Fruit fly (Drosophila melanogaster): ENCODE data around the gene Npc2e.
A peak's percentile ranks its signal among the peaks of the same experiment; 100 is the strongest.

The Npc2e gene

dm6 chr3R:10070195-10070594 lies 17.1 kb downstream of the Npc2e start (continued):
- TF ChIP-seq CG12299 (tag; optimal IDR thresholded peaks at IDR 0.05), result no peak
- TF ChIP-seq CG1832 (GFP tag; optimal IDR thresholded peaks at IDR 0.05), result peak; percentile 32
- no peak for TF ChIP-seq CG17802 (tag; optimal IDR thresholded peaks at IDR 0.05)
- TF ChIP-seq Six4 (GFP tag; optimal IDR thresholded peaks at IDR 0.05), result no peak
- no peak for TF ChIP-seq CG4617 (GFP tag; optimal IDR thresholded peaks at IDR 0.05; ENCODE audit: borderline replicate concordance)
- no peak for TF ChIP-seq CG11560 (tag; IDR thresholded peaks at IDR 0.05)
- TF ChIP-seq Adf1 (GFP tag; IDR thresholded peaks at IDR 0.05), result no peak
- TF ChIP-seq pros (GFP tag; optimal IDR thresholded peaks at IDR 0.05), result no peak
- no peak for TF ChIP-seq slbo (GFP tag; IDR thresholded peaks at IDR 0.05)
- no peak for TF ChIP-seq CG5953 (GFP tag; IDR thresholded peaks at IDR 0.05)
- no peak for TF ChIP-seq row (GFP tag; IDR thresholded peaks at IDR 0.05)
- TF ChIP-seq Doc3 (GFP tag; IDR thresholded peaks at IDR 0.05; ENCODE audit: partially characterized antibody), result no peak
- no peak for TF ChIP-seq CG15514 (GFP tag; optimal IDR thresholded peaks at IDR 0.05)
- no peak for TF ChIP-seq pb (GFP tag; optimal IDR thresholded peaks at IDR 0.05)
- no peak for TF ChIP-seq zf30C (GFP tag; optimal IDR thresholded peaks at IDR 0.05)
- TF ChIP-seq CG3065 (GFP tag; optimal IDR thresholded peaks at IDR 0.05), result no peak
- no peak for TF ChIP-seq Meics (GFP tag; optimal IDR thresholded peaks at IDR 0.05)
- no peak for TF ChIP-seq ab (GFP tag; optimal IDR thresholded peaks at IDR 0.05)
- TF ChIP-seq Hr39 (optimal IDR thresholded peaks at IDR 0.05), result no peak
- no peak for TF ChIP-seq lov (optimal IDR thresholded peaks at IDR 0.05)
- no peak for TF ChIP-seq lov (GFP tag; IDR thresholded peaks at IDR 0.05)
- no peak for TF ChIP-seq Jarid2 (GFP tag; optimal IDR thresholded peaks at IDR 0.05)
- no peak for TF ChIP-seq sima (GFP tag; optimal IDR thresholded peaks at IDR 0.05)
- no peak for TF ChIP-seq CG10321 (GFP tag; IDR thresholded peaks at IDR 0.05)
- TF ChIP-seq Med (GFP tag), result no peak
- no peak for TF ChIP-seq disco-r (GFP tag; optimal IDR thresholded peaks at IDR 0.05)
- TF ChIP-seq onecut (GFP tag; IDR thresholded peaks at IDR 0.05), result peak; percentile 39; the same call in 1 of the 2 replicates
- TF ChIP-seq CG7987 (GFP tag; optimal IDR thresholded peaks at IDR 0.05), result no peak
- no peak for TF ChIP-seq CG9609 (GFP tag; optimal IDR thresholded peaks at IDR 0.05)
- no peak for TF ChIP-seq ash1 (GFP tag; optimal IDR thresholded peaks at IDR 0.05)
- TF ChIP-seq oc (tag; optimal IDR thresholded peaks at IDR 0.05), result no peak
- TF ChIP-seq pzg (GFP tag; optimal IDR thresholded peaks at IDR 0.05), result no peak
- TF ChIP-seq cato (GFP tag; optimal IDR thresholded peaks at IDR 0.05; ENCODE audit: borderline replicate concordance), result no peak
- TF ChIP-seq cg (GFP tag; optimal IDR thresholded peaks at IDR 0.05), result no peak
- no peak for TF ChIP-seq CG4854 (GFP tag; optimal IDR thresholded peaks at IDR 0.05)
- TF ChIP-seq Dfd (GFP tag; optimal IDR thresholded peaks at IDR 0.05), result no peak
- no peak for TF ChIP-seq CTCF (GFP tag; optimal IDR thresholded peaks at IDR 0.05)
- no peak for TF ChIP-seq nmo (GFP tag; optimal IDR thresholded peaks at IDR 0.05)
- TF ChIP-seq CG4360 (GFP tag; IDR thresholded peaks at IDR 0.05), result no peak
- no peak for TF ChIP-seq tup (GFP tag; optimal IDR thresholded peaks at IDR 0.05)
- TF ChIP-seq CG13775 (GFP tag; optimal IDR thresholded peaks at IDR 0.05), result no peak
- TF ChIP-seq CG12155 (GFP tag; optimal IDR thresholded peaks at IDR 0.05), result no peak
- TF ChIP-seq klu (GFP tag; IDR thresholded peaks at IDR 0.05), result no peak
- TF ChIP-seq HHEX (GFP tag; optimal IDR thresholded peaks at IDR 0.05), result no peak
- no peak for TF ChIP-seq mam (GFP tag; optimal IDR thresholded peaks at IDR 0.05)
- no peak for TF ChIP-seq ham (GFP tag; IDR thresholded peaks at IDR 0.05)
- TF ChIP-seq CG31441 (GFP tag; IDR thresholded peaks at IDR 0.05), result no peak
- TF ChIP-seq CoRest (tag; optimal IDR thresholded peaks at IDR 0.05), result no peak
- no peak for TF ChIP-seq CG43689 (GFP tag; IDR thresholded peaks at IDR 0.05)
- no peak for TF ChIP-seq ken (GFP tag; IDR thresholded peaks at IDR 0.05)
- no peak for TF ChIP-seq CG34422 (GFP tag; IDR thresholded peaks at IDR 0.05)
- TF ChIP-seq Dref (GFP tag; IDR thresholded peaks at IDR 0.05), result 0 out of 2 replicates have a peak, but pooled peaks have one; percentile 1
- TF ChIP-seq grau (tag; optimal IDR thresholded peaks at IDR 0.05), result no peak
- no peak for TF ChIP-seq TFAM (GFP tag; optimal IDR thresholded peaks at IDR 0.05)
